Fruit fly (Drosophila melanogaster) whole organism, pupa: ENCODE results near the gene CG32756.
A peak's percentile ranks its signal among the peaks of the same experiment; 100 is the strongest.

Source experiments
- CG10348 ChIP-seq: fragments of 200-800 bp; sonication (Bioruptor generic); IDR thresholded peaks from 2 replicates; pipeline ENCODE4 v1.3.6; 2022; ENCODE audit warnings: missing biosample characterization, missing genetic modification characterization
- CG12605 ChIP-seq: fragments of 200-800 bp; sonication (Bioruptor generic); IDR thresholded peaks from 2 replicates; pipeline ENCODE4 v1.3.6; 2022; ENCODE audit warnings: missing biosample characterization, missing genetic modification characterization
- CG13204 ChIP-seq: fragments of 200-800 bp; sonication (Bioruptor generic); optimal IDR thresholded peaks from 2 replicates; lab custom pipeline; 2018; ENCODE audit warnings: missing biosample characterization, mild to moderate bottlenecking, missing genetic modification characterization, moderate library complexity
- CG14655 ChIP-seq: fragments of 200-800 bp; sonication (Bioruptor generic); optimal IDR thresholded peaks from 3 replicates; lab custom pipeline; 2017; ENCODE audit warnings: mild to moderate bottlenecking, missing biosample characterization, missing genetic modification reagents, missing genetic modification characterization
- CG15710 ChIP-seq: fragments of 200-800 bp; sonication (Bioruptor generic); optimal IDR thresholded peaks from 2 replicates; lab custom pipeline; 2018; ENCODE audit warnings: missing biosample characterization, mild to moderate bottlenecking, missing genetic modification characterization, moderate library complexity
- CG17806 ChIP-seq: fragments of 200-800 bp; sonication (Bioruptor generic); optimal IDR thresholded peaks from 2 replicates; lab custom pipeline; 2018; ENCODE audit warnings: missing biosample characterization, mild to moderate bottlenecking, missing genetic modification characterization, moderate library complexity
- CG32121 ChIP-seq: fragments of 200-800 bp; sonication (Bioruptor generic); IDR thresholded peaks from 2 replicates; pipeline ENCODE4 v1.3.6; 2022; ENCODE audit warnings: missing biosample characterization, missing genetic modification characterization
- CG34367 ChIP-seq: fragments of 200-800 bp; sonication (Bioruptor generic); optimal IDR thresholded peaks from 2 replicates; lab custom pipeline; 2018; ENCODE audit warnings: missing biosample characterization, mild to moderate bottlenecking, missing genetic modification characterization
- CG4496 ChIP-seq: fragments of 200-800 bp; sonication (Bioruptor generic); IDR thresholded peaks from 3 replicates; pipeline ENCODE4 v1.3.6; 2022; ENCODE audit warnings: missing biosample characterization, missing genetic modification characterization
- CG8159 ChIP-seq: fragments of 200-800 bp; sonication (Bioruptor generic); optimal IDR thresholded peaks from 3 replicates; lab custom pipeline; 2018; ENCODE audit warnings: missing biosample characterization, mild to moderate bottlenecking, missing genetic modification characterization, moderate library complexity
- CG8301 ChIP-seq: fragments of 200-800 bp; sonication (Bioruptor generic); optimal IDR thresholded peaks from 2 replicates; lab custom pipeline; 2018; ENCODE audit warnings: missing biosample characterization, mild to moderate bottlenecking, missing genetic modification characterization
- CG9948 ChIP-seq: fragments of 200-800 bp; sonication (Bioruptor generic); optimal IDR thresholded peaks from 2 replicates; lab custom pipeline; 2018; ENCODE audit warnings: missing biosample characterization, mild to moderate bottlenecking, missing genetic modification characterization, moderate library complexity
- D1 ChIP-seq: fragments of 200-800 bp; sonication (Bioruptor generic); optimal IDR thresholded peaks from 2 replicates; lab custom pipeline; 2018; ENCODE audit warnings: missing biosample characterization, mild to moderate bottlenecking, missing genetic modification characterization, moderate library complexity
- EcR ChIP-seq: fragments of 200-800 bp; sonication (Bioruptor generic); optimal IDR thresholded peaks from 3 replicates; lab custom pipeline; 2019; ENCODE audit warnings: missing biosample characterization, missing genetic modification characterization, mild to moderate bottlenecking, moderate library complexity, missing genetic modification reagents
- Ets98B ChIP-seq: fragments of 200-800 bp; sonication (Bioruptor generic); IDR thresholded peaks from 2 replicates; pipeline ENCODE4 v1.3.6; 2022; ENCODE audit warnings: missing biosample characterization, missing genetic modification characterization
- Pif1A ChIP-seq: fragments of 200-800 bp; sonication (Bioruptor generic); optimal IDR thresholded peaks from 3 replicates; lab custom pipeline; 2016; ENCODE audit warnings: missing biosample characterization, missing genetic modification characterization
- Pif1B ChIP-seq: fragments of 200-800 bp; sonication (Bioruptor generic); optimal IDR thresholded peaks from 3 replicates; lab custom pipeline; 2016; ENCODE audit warnings: missing biosample characterization, missing genetic modification characterization
- Snoo ChIP-seq: fragments of 200-800 bp; sonication (Bioruptor generic); optimal IDR thresholded peaks from 3 replicates; lab custom pipeline; 2017; ENCODE audit warnings: missing biosample characterization, mild to moderate bottlenecking, missing genetic modification characterization, inconsistent platforms
- fd96Ca ChIP-seq: fragments of 200-800 bp; sonication (Bioruptor generic); IDR thresholded peaks from 3 replicates; pipeline ENCODE4 v1.3.6; 2022; ENCODE audit warnings: missing biosample characterization, missing genetic modification characterization
- gl ChIP-seq: fragments of 200-800 bp; sonication (Bioruptor generic); optimal IDR thresholded peaks from 2 replicates; lab custom pipeline; 2018; ENCODE audit warnings: missing biosample characterization, mild to moderate bottlenecking, missing genetic modification characterization
- rn ChIP-seq: fragments of 200-800 bp; sonication (Bioruptor generic); IDR thresholded peaks from 2 replicates; pipeline ENCODE4 v1.3.6; 2022; ENCODE audit warnings: missing biosample characterization, missing genetic modification characterization

CG32756 gene

DNA sequence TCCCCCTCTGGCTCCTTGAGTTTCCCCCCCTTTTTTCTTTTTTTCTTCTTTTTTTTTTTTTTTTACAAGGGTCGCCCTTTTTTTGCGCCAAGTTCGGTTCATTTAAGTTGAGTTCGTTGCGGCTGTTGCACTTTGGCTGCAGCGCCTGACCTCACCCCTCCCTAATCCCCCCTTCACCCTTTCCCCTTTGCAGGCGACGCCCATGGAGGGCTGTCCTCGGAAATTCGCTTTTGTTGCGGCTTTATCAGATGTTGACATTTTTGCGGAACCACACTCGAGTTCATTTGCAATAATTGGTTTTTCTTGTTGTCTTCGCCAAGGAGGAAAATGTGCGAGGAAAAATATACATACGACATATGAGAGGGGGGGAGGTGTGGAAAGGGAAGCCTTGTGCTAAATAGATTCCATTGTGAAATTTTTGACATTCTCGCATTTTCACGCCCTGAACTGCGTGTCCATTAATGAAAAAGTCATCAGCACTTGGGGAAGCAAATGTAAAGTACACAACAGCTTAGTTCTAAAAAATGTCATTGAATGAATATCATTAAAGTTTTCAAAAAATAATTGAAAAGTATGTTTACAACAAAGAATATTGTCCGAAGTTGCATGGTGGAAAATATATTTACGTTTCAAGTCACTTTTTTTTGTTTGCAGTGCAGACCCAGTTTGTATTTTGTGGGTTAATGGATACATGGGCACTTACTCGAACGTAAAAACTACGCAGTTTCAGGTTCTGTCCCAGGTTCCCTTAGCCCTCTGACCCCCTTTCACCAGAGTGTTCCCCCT, 29.1 kb downstream of the CG32756 start:
- no peak for TF ChIP-seq D1 (tag; lab: Kevin White, UChicago)
- TF ChIP-seq CG12605 (GFP tag; lab: Robert Waterston, UW), result no peak
- TF ChIP-seq fd96Ca (GFP tag; lab: Robert Waterston, UW), result no peak
- no peak for TF ChIP-seq CG10348 (GFP tag; lab: Robert Waterston, UW)
- TF ChIP-seq Ets98B, result no peak
- TF ChIP-seq CG32121, result no peak
- peak; percentile 72 for TF ChIP-seq EcR (GFP tag; lab: Kevin White, UChicago)
- TF ChIP-seq CG17806 (tag; lab: Kevin White, UChicago), result peak; percentile 12
- TF ChIP-seq CG9948 (tag; lab: Kevin White, UChicago), result peak; percentile 29
- no peak for TF ChIP-seq rn (GFP tag; lab: Robert Waterston, UW)
- peak; percentile 40 for TF ChIP-seq CG8159
- TF ChIP-seq CG8301 (tag; lab: Kevin White, UChicago), result peak; percentile 16
- TF ChIP-seq CG14655, result peak; percentile 9
- TF ChIP-seq CG34367 (tag; lab: Kevin White, UChicago), result peak; percentile 15
- TF ChIP-seq CG15710, result peak; percentile 14
- no peak for TF ChIP-seq CG13204 (GFP tag; lab: Kevin White, UChicago)
- no peak for TF ChIP-seq CG4496 (GFP tag; lab: Robert Waterston, UW)
- no peak for TF ChIP-seq Pif1A (GFP tag; lab: Kevin White, UChicago)
- no peak for TF ChIP-seq gl (tag; lab: Kevin White, UChicago)
- TF ChIP-seq Pif1B (GFP tag; lab: Kevin White, UChicago), result peak; percentile 11
- TF ChIP-seq Snoo, result no peak

DNA sequence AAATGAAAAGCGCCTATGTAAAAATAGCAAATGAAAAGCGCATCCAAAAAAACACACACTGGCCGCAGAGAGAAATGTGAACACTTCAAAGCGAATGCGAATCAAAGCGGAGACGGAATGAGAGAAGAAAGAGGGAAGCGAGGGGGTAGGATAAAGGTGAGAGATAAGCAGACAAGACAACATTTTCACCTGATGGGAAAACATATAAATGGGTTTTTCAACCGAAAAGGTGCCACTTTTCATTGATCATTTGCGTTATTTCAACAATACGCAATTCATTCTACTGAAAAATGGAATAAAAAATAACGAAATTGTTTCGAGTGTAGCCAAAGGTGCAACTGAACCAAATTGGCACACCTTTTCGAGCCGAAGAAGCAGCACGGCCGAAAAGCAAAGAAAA, 31.6 kb downstream of the CG32756 start:
- TF ChIP-seq CG32121, result peak; percentile 57; the same call in 1 of the 2 replicates
- 0 out of 3 replicates have a peak, but pooled peaks have one; percentile 31 for TF ChIP-seq CG4496 (GFP tag; lab: Robert Waterston, UW)
- TF ChIP-seq CG14655, result no peak
- TF ChIP-seq CG15710, result no peak
- no peak for TF ChIP-seq CG10348 (GFP tag; lab: Robert Waterston, UW)
- TF ChIP-seq CG17806 (tag; lab: Kevin White, UChicago), result no peak
- TF ChIP-seq CG8301 (tag; lab: Kevin White, UChicago), result no peak
- TF ChIP-seq rn (GFP tag; lab: Robert Waterston, UW), result peak; percentile 10; the same call in 1 of the 2 replicates
- no peak for TF ChIP-seq EcR (GFP tag; lab: Kevin White, UChicago)
- TF ChIP-seq Pif1B (GFP tag; lab: Kevin White, UChicago), result no peak
- no peak for TF ChIP-seq CG9948 (tag; lab: Kevin White, UChicago)
- TF ChIP-seq fd96Ca (GFP tag; lab: Robert Waterston, UW), result peak; percentile 16; the same call in 1 of the 3 replicates
- no peak for TF ChIP-seq Pif1A (GFP tag; lab: Kevin White, UChicago)
- no peak for TF ChIP-seq CG34367 (tag; lab: Kevin White, UChicago)
- peak; percentile 36; the same call in 1 of the 2 replicates for TF ChIP-seq Ets98B
- TF ChIP-seq CG13204 (GFP tag; lab: Kevin White, UChicago), result no peak
- no peak for TF ChIP-seq CG12605 (GFP tag; lab: Robert Waterston, UW)
- no peak for TF ChIP-seq D1 (tag; lab: Kevin White, UChicago)
- TF ChIP-seq CG8159, result no peak
- no peak for TF ChIP-seq Snoo
- TF ChIP-seq gl (tag; lab: Kevin White, UChicago), result no peak

DNA sequence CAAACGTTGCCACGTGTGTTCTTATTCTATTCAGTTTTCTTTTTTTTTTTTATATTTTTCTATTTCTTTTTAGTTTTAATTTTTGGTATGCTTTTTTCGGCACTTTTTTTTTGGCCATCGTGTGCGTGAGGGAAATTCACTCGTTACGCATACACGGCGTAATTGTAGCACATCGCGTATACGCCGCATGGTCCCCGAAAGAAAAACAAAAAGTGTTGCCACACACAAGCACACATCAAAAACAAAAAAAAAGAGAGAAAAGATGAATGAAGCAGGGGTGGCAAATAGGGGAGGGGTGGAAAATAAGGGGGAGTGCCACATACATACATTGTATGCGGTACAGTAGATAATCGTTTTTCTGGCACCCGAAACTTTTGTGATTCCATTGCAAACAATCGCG, 32.3 kb downstream of the CG32756 start:
- TF ChIP-seq CG12605 (GFP tag; lab: Robert Waterston, UW), result peak; percentile 49
- no peak for TF ChIP-seq Pif1B (GFP tag; lab: Kevin White, UChicago)
- peak; percentile 75; the same call in 2 of the 3 replicates for TF ChIP-seq CG4496 (GFP tag; lab: Robert Waterston, UW)
- no peak for TF ChIP-seq D1 (tag; lab: Kevin White, UChicago)
- peak; percentile 71 for TF ChIP-seq Ets98B
- peak; percentile 67 for TF ChIP-seq fd96Ca (GFP tag; lab: Robert Waterston, UW)
- TF ChIP-seq Pif1A (GFP tag; lab: Kevin White, UChicago), result no peak
- peak; percentile 50; the same call in 1 of the 2 replicates for TF ChIP-seq rn (GFP tag; lab: Robert Waterston, UW)
- no peak for TF ChIP-seq CG8159
- TF ChIP-seq EcR (GFP tag; lab: Kevin White, UChicago), result no peak
- no peak for TF ChIP-seq CG8301 (tag; lab: Kevin White, UChicago)
- no peak for TF ChIP-seq CG17806 (tag; lab: Kevin White, UChicago)
- TF ChIP-seq CG10348 (GFP tag; lab: Robert Waterston, UW), result no peak
- TF ChIP-seq CG15710, result no peak
- TF ChIP-seq CG9948 (tag; lab: Kevin White, UChicago), result no peak
- TF ChIP-seq CG34367 (tag; lab: Kevin White, UChicago), result no peak
- TF ChIP-seq CG32121, result peak; percentile 83
- TF ChIP-seq gl (tag; lab: Kevin White, UChicago), result no peak
- TF ChIP-seq CG13204 (GFP tag; lab: Kevin White, UChicago), result no peak
- no peak for TF ChIP-seq CG14655
- TF ChIP-seq Snoo, result no peak

DNA sequence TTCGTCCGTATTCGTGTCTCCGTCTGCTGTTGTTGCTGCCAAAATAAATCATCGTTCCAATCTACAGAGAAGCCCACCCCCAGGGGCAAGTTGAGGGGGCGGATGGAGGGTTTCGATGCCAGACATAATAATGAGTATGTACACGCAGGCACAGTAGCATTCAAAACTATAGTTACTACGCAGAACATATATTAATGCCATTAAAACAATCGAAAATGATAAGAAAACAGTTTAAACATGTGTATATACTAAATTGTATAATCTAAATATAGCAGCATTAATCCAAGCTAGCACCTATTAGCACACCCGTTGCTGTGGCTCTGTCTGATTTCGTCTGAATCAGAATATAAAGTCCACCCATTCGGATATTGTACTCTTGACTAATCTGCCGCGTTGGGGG, 35.4 kb downstream of the CG32756 start:
- TF ChIP-seq D1 (tag; lab: Kevin White, UChicago) (no peak), CG13204 (GFP tag; lab: Kevin White, UChicago) (peak; percentile 46), CG10348 (GFP tag; lab: Robert Waterston, UW) (no peak), Pif1A (GFP tag; lab: Kevin White, UChicago) (peak; percentile 75), gl (tag; lab: Kevin White, UChicago) (peak; percentile 63), CG32121 (peak; percentile 72), EcR (GFP tag; lab: Kevin White, UChicago) (no peak), CG14655 (peak; percentile 57), CG8301 (tag; lab: Kevin White, UChicago) (peak; percentile 62), CG34367 (tag; lab: Kevin White, UChicago) (peak; percentile 60), Ets98B (peak; percentile 83), CG8159 (peak; percentile 75), Snoo (peak; percentile 88), Pif1B (GFP tag; lab: Kevin White, UChicago) (peak; percentile 72), CG15710 (peak; percentile 68), CG4496 (GFP tag; lab: Robert Waterston, UW) (peak; percentile 82), rn (GFP tag; lab: Robert Waterston, UW) (0 out of 2 replicates have a peak, but pooled peaks have one; percentile 17), CG17806 (tag; lab: Kevin White, UChicago) (peak; percentile 63), CG9948 (tag; lab: Kevin White, UChicago) (peak; percentile 61), CG12605 (GFP tag; lab: Robert Waterston, UW) (peak; percentile 64; the same call in 1 of the 2 replicates), fd96Ca (GFP tag; lab: Robert Waterston, UW) (peak; percentile 79)
